Worm (Caenorhabditis elegans): ENCODE data around the gene acr-2.

ce11 chrX:6742011-6742683 is 39.8 kb downstream of the acr-2 start, which contains the start of gene mdl-1:
- TF ChIP-seq drap-1 (GFP tag; optimal IDR thresholded peaks at IDR 0.05) (peak; percentile 76), nhr-76 (tag; optimal IDR thresholded peaks at IDR 0.05) (peak; percentile 61), mab-5 (tag; optimal IDR thresholded peaks at IDR 0.05) (no peak), blmp-1 (tag; optimal IDR thresholded peaks at IDR 0.05) (peak; percentile 11), bed-3 (GFP tag; optimal IDR thresholded peaks at IDR 0.05) (peak; percentile 46), hlh-1 (tag; optimal IDR thresholded peaks at IDR 0.05) (peak; percentile 23), nhr-237 (tag; optimal IDR thresholded peaks at IDR 0.05) (peak; percentile 64), elt-1 (tag; optimal IDR thresholded peaks at IDR 0.05; ENCODE audit: borderline replicate concordance, insufficient read depth) (peak; percentile 81), nhr-28 (tag; optimal IDR thresholded peaks at IDR 0.05) (no peak), pha-4 (tag; optimal IDR thresholded peaks at IDR 0.05) (peak; percentile 98), lsy-2 (tag; optimal IDR thresholded peaks at IDR 0.05) (peak; percentile 51), lin-13 (tag; optimal IDR thresholded peaks at IDR 0.05) (peak; percentile 72)
